Fruit fly (Drosophila melanogaster) whole organism, prepupa: ENCODE measurements around the gene teq.

Source experiments
- Blimp-1 ChIP-seq: fragments of 200-800 bp; sonication (Bioruptor generic); optimal IDR thresholded peaks from 3 replicates; lab custom pipeline; 2017; ENCODE audit warnings: missing biosample characterization, missing genetic modification characterization, mild to moderate bottlenecking, moderate library complexity, missing genetic modification reagents
- CG10631 ChIP-seq: fragments of 200-800 bp; sonication (Bioruptor generic); optimal IDR thresholded peaks from 2 replicates; lab custom pipeline; 2016; ENCODE audit warnings: missing biosample characterization, missing genetic modification characterization
- CG11294 ChIP-seq: fragments of 200-800 bp; sonication (Bioruptor generic); IDR thresholded peaks from 2 replicates; pipeline ENCODE4 v1.3.6; 2022; ENCODE audit warnings: missing biosample characterization, missing genetic modification characterization
- CG11762 ChIP-seq: fragments of 200-800 bp; sonication (Bioruptor generic); optimal IDR thresholded peaks from 3 replicates; lab custom pipeline; 2016; ENCODE audit warnings: missing biosample characterization, missing genetic modification characterization; ENCODE audit not compliant: insufficient read depth
- CG11902 ChIP-seq: fragments of 200-800 bp; sonication (Bioruptor generic); optimal IDR thresholded peaks from 3 replicates; lab custom pipeline; 2016; ENCODE audit warnings: missing biosample characterization, missing genetic modification characterization
- CG15336 ChIP-seq: fragments of 200-800 bp; sonication (Bioruptor generic); IDR thresholded peaks from 2 replicates; pipeline ENCODE4 v1.3.6; 2022; ENCODE audit warnings: missing biosample characterization, missing genetic modification characterization
- CG31627 ChIP-seq: fragments of 200-800 bp; sonication (Bioruptor generic); optimal IDR thresholded peaks from 3 replicates; lab custom pipeline; 2016; ENCODE audit warnings: missing biosample characterization, missing genetic modification characterization
- CG32006 ChIP-seq: fragments of 200-800 bp; sonication (Bioruptor generic); optimal IDR thresholded peaks from 3 replicates; lab custom pipeline; 2017; ENCODE audit warnings: missing biosample characterization, mild to moderate bottlenecking, missing genetic modification characterization
- CG3919 ChIP-seq: fragments of 200-800 bp; sonication (Bioruptor generic); optimal IDR thresholded peaks from 3 replicates; lab custom pipeline; 2016; ENCODE audit warnings: missing biosample characterization, missing genetic modification characterization
- CG4318 ChIP-seq: fragments of 200-800 bp; sonication (Bioruptor generic); optimal IDR thresholded peaks from 3 replicates; lab custom pipeline; 2017; ENCODE audit warnings: missing biosample characterization, mild to moderate bottlenecking, missing genetic modification characterization
- CG6163 ChIP-seq: fragments of 200-800 bp; sonication (Bioruptor generic); IDR thresholded peaks from 3 replicates; pipeline ENCODE4 v1.3.6; 2022; ENCODE audit warnings: missing biosample characterization, missing genetic modification characterization
- CG6276 ChIP-seq: fragments of 200-800 bp; sonication (Bioruptor generic); optimal IDR thresholded peaks from 2 replicates; lab custom pipeline; 2017; ENCODE audit warnings: missing biosample characterization, mild to moderate bottlenecking, missing genetic modification characterization
- CG6854 ChIP-seq: fragments of 200-800 bp; sonication (Bioruptor generic); optimal IDR thresholded peaks from 2 replicates; lab custom pipeline; 2017; ENCODE audit warnings: missing biosample characterization, mild to moderate bottlenecking, missing genetic modification characterization
- CG7368 ChIP-seq: fragments of 200-800 bp; sonication (Bioruptor generic); optimal IDR thresholded peaks from 3 replicates; lab custom pipeline; 2016; ENCODE audit warnings: missing biosample characterization, missing genetic modification characterization
- CG8119 ChIP-seq: fragments of 200-800 bp; sonication (Bioruptor generic); IDR thresholded peaks from 3 replicates; pipeline ENCODE4 v1.3.6; 2022; ENCODE audit warnings: missing biosample characterization, missing genetic modification characterization
- CG8319 ChIP-seq: fragments of 200-800 bp; sonication (Bioruptor generic); optimal IDR thresholded peaks from 3 replicates; lab custom pipeline; 2016; ENCODE audit warnings: missing biosample characterization, missing genetic modification characterization
- CG8632 ChIP-seq: fragments of 200-800 bp; sonication (Bioruptor generic); optimal IDR thresholded peaks from 3 replicates; lab custom pipeline; 2016; ENCODE audit warnings: missing biosample characterization, missing genetic modification characterization
- Eip75B ChIP-seq: fragments of 200-800 bp; sonication (Bioruptor generic); optimal IDR thresholded peaks from 3 replicates; lab custom pipeline; 2016; ENCODE audit warnings: missing biosample characterization, missing genetic modification characterization
- Eip78C ChIP-seq: fragments of 200-800 bp; sonication (Bioruptor generic); peaks from one replicate; lab custom pipeline; 2016; ENCODE audit warnings: missing biosample characterization, missing genetic modification characterization
- Ets96B ChIP-seq: fragments of 200-800 bp; optimal IDR thresholded peaks from 2 replicates; lab custom pipeline; 2019; ENCODE audit warnings: missing biosample characterization, mild to moderate bottlenecking, missing genetic modification characterization, moderate library complexity
- Gug ChIP-seq: fragments of 200-800 bp; sonication (Bioruptor generic); IDR thresholded peaks from 2 replicates; pipeline ENCODE4 v1.3.6; 2022; ENCODE audit warnings: missing biosample characterization, missing genetic modification characterization
- Hr38 ChIP-seq: sonication (Bioruptor generic); optimal IDR thresholded peaks from 2 replicates; lab custom pipeline; 2016; ENCODE audit warnings: missing biosample characterization, missing genetic modification characterization
- Hr39 ChIP-seq: fragments of 200-800 bp; sonication (Bioruptor generic); optimal IDR thresholded peaks from 2 replicates; lab custom pipeline; 2016; ENCODE audit warnings: missing biosample characterization, missing genetic modification characterization
- Hr4 ChIP-seq: fragments of 200-800 bp; sonication (Bioruptor generic); optimal IDR thresholded peaks from 3 replicates; lab custom pipeline; 2016; ENCODE audit warnings: missing biosample characterization, missing genetic modification characterization
- Lpt ChIP-seq: fragments of 200-800 bp; sonication (Bioruptor generic); optimal IDR thresholded peaks from 3 replicates; lab custom pipeline; 2016; ENCODE audit warnings: missing biosample characterization, missing genetic modification characterization
- Met ChIP-seq: fragments of 200-800 bp; sonication (Bioruptor generic); optimal IDR thresholded peaks from 3 replicates; lab custom pipeline; 2016; ENCODE audit warnings: missing biosample characterization, missing genetic modification characterization
- Sox102F ChIP-seq: fragments of 200-800 bp; sonication (Bioruptor generic); optimal IDR thresholded peaks from 2 replicates; lab custom pipeline; 2016; ENCODE audit warnings: missing biosample characterization, mild to moderate bottlenecking, missing genetic modification characterization
- Sox14 ChIP-seq: fragments of 200-800 bp; sonication (Bioruptor generic); optimal IDR thresholded peaks from 3 replicates; lab custom pipeline; 2016; ENCODE audit warnings: missing biosample characterization, missing genetic modification characterization
- achi ChIP-seq: fragments of 200-800 bp; sonication (Bioruptor generic); optimal IDR thresholded peaks from 3 replicates; lab custom pipeline; 2016; ENCODE audit warnings: missing biosample characterization, missing genetic modification characterization
- eg ChIP-seq: fragments of 200-800 bp; sonication (Bioruptor generic); IDR thresholded peaks from 3 replicates; pipeline ENCODE4 v1.3.6; 2022; ENCODE audit warnings: missing biosample characterization, missing genetic modification characterization
- esn ChIP-seq: fragments of 200-800 bp; sonication (Bioruptor generic); optimal IDR thresholded peaks from 2 replicates; lab custom pipeline; 2016; ENCODE audit warnings: missing biosample characterization, mild to moderate bottlenecking, missing genetic modification characterization, moderate library complexity
- fd85E ChIP-seq: fragments of 200-800 bp; sonication (Bioruptor generic); optimal IDR thresholded peaks from 3 replicates; lab custom pipeline; 2016; ENCODE audit warnings: missing biosample characterization, missing genetic modification characterization
- fkh ChIP-seq: fragments of 200-800 bp; sonication (Bioruptor generic); optimal IDR thresholded peaks from 3 replicates; lab custom pipeline; 2017; ENCODE audit warnings: missing biosample characterization, mild to moderate bottlenecking, missing genetic modification characterization, moderate library complexity
- lz ChIP-seq: fragments of 200-800 bp; sonication (Bioruptor generic); optimal IDR thresholded peaks from 3 replicates; lab custom pipeline; 2016; ENCODE audit warnings: missing biosample characterization, missing genetic modification characterization
- net ChIP-seq: fragments of 200-800 bp; sonication (Bioruptor generic); optimal IDR thresholded peaks from 3 replicates; lab custom pipeline; 2016; ENCODE audit warnings: missing biosample characterization, missing genetic modification characterization
- pdm3 ChIP-seq: fragments of 200-800 bp; sonication (Bioruptor generic); optimal IDR thresholded peaks from 3 replicates; lab custom pipeline; 2016; ENCODE audit warnings: missing biosample characterization, missing genetic modification characterization
- salr ChIP-seq, 2 experiments: fragments of 200-800 bp; sonication (Bioruptor generic); optimal IDR thresholded peaks; 3 replicates each; lab custom pipeline; 2016 to 2018; ENCODE audit warnings: missing biosample characterization in 2 of 2, missing genetic modification characterization in 2 of 2, mild to moderate bottlenecking in 1 of 2
- spab ChIP-seq: fragments of 200-800 bp; sonication (Bioruptor generic); optimal IDR thresholded peaks from 2 replicates; lab custom pipeline; 2017; ENCODE audit warnings: missing biosample characterization, mild to moderate bottlenecking, missing genetic modification characterization, missing genetic modification reagents
- ss ChIP-seq, 2 experiments: fragments of 200-800 bp; sonication (Bioruptor generic); optimal IDR thresholded peaks; 2 replicates in 1 of 2; 3 replicates in 1 of 2; lab custom pipeline; 2017 to 2018; ENCODE audit warnings: mild to moderate bottlenecking in 2 of 2, missing biosample characterization in 2 of 2, missing genetic modification characterization in 2 of 2, moderate library complexity in 1 of 2
- svp ChIP-seq: fragments of 200-800 bp; sonication (Bioruptor generic); peaks from one replicate; lab custom pipeline; 2016; ENCODE audit warnings: missing biosample characterization, missing genetic modification characterization
- topi ChIP-seq: fragments of 200-800 bp; sonication (Bioruptor generic); optimal IDR thresholded peaks from 3 replicates; lab custom pipeline; 2016; ENCODE audit warnings: missing biosample characterization, missing genetic modification characterization

The teq gene

dm6 chr3L:9119564-9119963 is 45.1 kb downstream of the teq start:
- TF ChIP-seq achi, result no peak
- no peak for TF ChIP-seq Sox102F (GFP tag; lab: Kevin White, UChicago)
- TF ChIP-seq Lpt (GFP tag; lab: Kevin White, UChicago), result no peak
- peak; percentile 62 for TF ChIP-seq svp
- 0 out of 3 replicates have a peak, but pooled peaks have one; percentile 31 for TF ChIP-seq CG6163 (GFP tag; lab: Robert Waterston, UW)
- TF ChIP-seq Hr4 (GFP tag; lab: Kevin White, UChicago), result peak; percentile 40
- no peak for TF ChIP-seq CG11902 (GFP tag; lab: Kevin White, UChicago)
- TF ChIP-seq eg (GFP tag; lab: Robert Waterston, UW), result peak; percentile 71
- no peak for TF ChIP-seq spab (GFP tag; lab: Kevin White, UChicago)
- no peak for TF ChIP-seq CG8319 (GFP tag; lab: Kevin White, UChicago)
- no peak for TF ChIP-seq CG7368 (GFP tag; lab: Kevin White, UChicago)
- TF ChIP-seq CG8119 (GFP tag; lab: Robert Waterston, UW), result 0 out of 3 replicates have a peak, but pooled peaks have one; percentile 34
- no peak for TF ChIP-seq Met (GFP tag; lab: Kevin White, UChicago)
- no peak for TF ChIP-seq fkh (GFP tag; lab: Kevin White, UChicago)
- TF ChIP-seq CG32006 (GFP tag; lab: Kevin White, UChicago), result peak; percentile 34
- TF ChIP-seq CG8632 (GFP tag; lab: Kevin White, UChicago), result no peak
- TF ChIP-seq CG3919 (GFP tag; lab: Kevin White, UChicago), result no peak
- TF ChIP-seq pdm3 (GFP tag; lab: Kevin White, UChicago), result peak; percentile 4
- peak; percentile 38; the same call in 1 of the 2 replicates for TF ChIP-seq CG15336 (GFP tag; lab: Robert Waterston, UW)
- TF ChIP-seq CG11294 (GFP tag; lab: Robert Waterston, UW), result peak; percentile 29; the same call in 1 of the 2 replicates
- no peak for TF ChIP-seq Ets96B (tag; lab: Kevin White, UChicago)
- TF ChIP-seq Eip78C (GFP tag; lab: Kevin White, UChicago), result peak; percentile 61
- TF ChIP-seq CG6276 (GFP tag; lab: Kevin White, UChicago), result peak; percentile 3
- TF ChIP-seq Gug, result peak; percentile 47
- no peak for TF ChIP-seq CG11762 (GFP tag; lab: Kevin White, UChicago)
- TF ChIP-seq Eip75B (GFP tag; lab: Kevin White, UChicago), result no peak

DNA sequence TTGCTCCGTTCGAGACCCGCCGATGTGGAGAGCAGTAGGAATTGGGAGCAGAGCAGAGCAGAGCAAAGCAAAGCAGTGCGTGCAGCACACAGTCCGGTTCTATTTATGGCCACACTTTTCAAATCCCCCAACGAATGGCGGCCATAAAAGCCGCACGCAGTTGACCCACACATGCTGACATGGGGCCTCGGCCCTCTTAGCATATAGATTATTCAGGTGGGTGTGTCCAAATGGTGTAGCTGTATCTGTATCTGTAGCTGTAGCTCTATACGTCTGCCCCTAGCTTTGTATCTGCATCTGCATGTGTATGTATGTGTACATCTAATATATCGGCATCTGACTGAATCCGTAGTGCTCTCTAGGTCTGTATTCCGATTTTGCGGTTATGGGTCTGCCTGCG is 46.8 kb downstream of the teq start:
- TF ChIP-seq topi (no peak), fkh (GFP tag; lab: Kevin White, UChicago) (no peak), net (no peak), CG7368 (GFP tag; lab: Kevin White, UChicago) (no peak), pdm3 (GFP tag; lab: Kevin White, UChicago) (no peak), CG10631 (GFP tag; lab: Kevin White, UChicago) (no peak), Sox14 (GFP tag; lab: Kevin White, UChicago) (no peak), CG11902 (GFP tag; lab: Kevin White, UChicago) (no peak), CG11294 (GFP tag; lab: Robert Waterston, UW) (no peak), svp (no peak), lz (GFP tag; lab: Kevin White, UChicago) (no peak)
- TF ChIP-seq, all 60 proteins: peak for 0

- TF ChIP-seq Hr38 (no peak), CG8319 (GFP tag; lab: Kevin White, UChicago) (no peak), CG6163 (GFP tag; lab: Robert Waterston, UW) (0 out of 3 replicates have a peak, but pooled peaks have one; percentile 9), CG8119 (GFP tag; lab: Robert Waterston, UW) (no peak), CG32006 (GFP tag; lab: Kevin White, UChicago) (no peak), Eip75B (GFP tag; lab: Kevin White, UChicago) (no peak), Hr4 (GFP tag; lab: Kevin White, UChicago) (no peak)
Measured at dm6 chr3L:9124923-9125260, 50.4 kb downstream of the teq start.

DNA sequence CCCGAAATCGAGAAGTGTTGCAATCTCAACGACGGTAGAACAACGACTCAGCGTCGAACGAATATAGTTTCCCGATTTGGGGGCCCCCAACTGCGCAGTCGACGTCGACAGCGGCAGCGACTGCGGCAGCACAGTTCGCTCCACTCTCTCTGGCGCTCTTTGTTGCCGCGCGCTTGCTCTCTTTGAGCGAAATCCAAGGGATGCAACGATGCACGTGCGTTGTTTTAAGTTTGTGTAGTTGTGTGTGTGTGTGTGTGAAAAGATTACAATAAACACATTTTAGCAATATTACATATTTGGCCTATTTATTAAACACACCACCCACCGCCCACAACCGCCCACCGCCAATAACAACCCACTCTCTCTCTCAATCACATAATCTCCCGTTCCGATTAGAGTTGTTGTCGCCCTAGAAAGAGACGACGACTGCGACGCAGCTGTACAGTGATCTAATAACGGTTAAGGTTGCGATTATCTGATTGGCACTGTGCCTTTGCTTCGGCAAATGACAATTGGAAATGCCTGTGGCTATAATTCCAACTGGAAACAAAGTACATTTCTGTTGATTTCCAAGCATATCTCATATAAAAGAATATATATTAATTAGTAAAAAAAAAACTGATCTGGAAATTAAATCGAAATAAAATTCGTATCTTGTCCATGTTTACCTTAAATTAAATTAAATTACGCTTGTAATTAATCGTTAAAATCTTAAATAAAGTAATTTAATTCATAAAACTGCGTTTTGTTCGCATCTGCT is 51.0 kb downstream of the teq start:
- no peak for TF ChIP-seq CG6854
- TF ChIP-seq lz (GFP tag; lab: Kevin White, UChicago), result no peak
- TF ChIP-seq CG31627 (GFP tag; lab: Kevin White, UChicago), result no peak
- no peak for TF ChIP-seq Gug
- no peak for TF ChIP-seq salr (GFP tag; optimal IDR thresholded peaks at IDR 0.05; lab: Kevin White, UChicago)
- no peak for TF ChIP-seq ss (GFP tag; optimal IDR thresholded peaks at IDR 0.05; lab: Kevin White, UChicago)
- no peak for TF ChIP-seq CG11294 (GFP tag; lab: Robert Waterston, UW)
- TF ChIP-seq CG11762 (GFP tag; lab: Kevin White, UChicago), result no peak
- TF ChIP-seq CG8319 (GFP tag; lab: Kevin White, UChicago), result no peak
- peak; percentile 18 for TF ChIP-seq fd85E (GFP tag; lab: Kevin White, UChicago)
- TF ChIP-seq Sox14 (GFP tag; lab: Kevin White, UChicago), result no peak
- no peak for TF ChIP-seq CG6276 (GFP tag; lab: Kevin White, UChicago)
- no peak for TF ChIP-seq Hr4 (GFP tag; lab: Kevin White, UChicago)
- TF ChIP-seq achi, result no peak
- TF ChIP-seq Sox102F (GFP tag; lab: Kevin White, UChicago), result no peak
- no peak for TF ChIP-seq Hr39
- TF ChIP-seq CG4318 (GFP tag; lab: Kevin White, UChicago), result no peak
- no peak for TF ChIP-seq CG10631 (GFP tag; lab: Kevin White, UChicago)
- TF ChIP-seq Eip78C (GFP tag; lab: Kevin White, UChicago), result peak; percentile 75
- no peak for TF ChIP-seq Blimp-1 (GFP tag; lab: Kevin White, UChicago)
- TF ChIP-seq esn, result no peak
- TF ChIP-seq CG3919 (GFP tag; lab: Kevin White, UChicago), result no peak
